Fruit fly (Drosophila melanogaster): ENCODE measurements around the gene CG43861.

DNA sequence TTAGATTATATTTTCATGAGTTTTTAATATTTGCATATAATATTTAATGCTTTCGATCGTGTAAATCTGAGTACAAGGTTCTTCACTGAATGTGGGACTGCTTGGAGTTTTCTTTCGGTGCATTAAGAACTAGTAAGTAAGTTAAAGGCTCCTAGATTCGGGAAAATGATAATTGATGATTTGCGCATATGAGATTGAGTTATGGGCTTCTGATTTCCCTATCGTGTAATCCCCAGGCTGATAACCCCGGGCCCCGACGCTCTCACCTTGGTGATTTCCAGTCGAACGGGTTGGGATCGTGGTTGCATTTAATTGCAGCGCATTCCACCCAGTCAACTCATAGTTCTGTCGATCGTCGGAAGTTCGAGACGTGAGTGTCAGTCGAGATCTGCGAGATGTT lies 53.2 kb downstream of the CG43861 start, which contains the start of gene CG10680:
- TF ChIP-seq wdn (GFP tag; IDR thresholded peaks at IDR 0.05) (no peak), pan (optimal IDR thresholded peaks at IDR 0.05) (no peak), pan (GFP tag; optimal IDR thresholded peaks at IDR 0.05 in 1 of 2, IDR thresholded peaks at IDR 0.05 in 1 of 2) (no peak), E2f2 (GFP tag; IDR thresholded peaks at IDR 0.05) (no peak), CG4617 (GFP tag; optimal IDR thresholded peaks at IDR 0.05; ENCODE audit: borderline replicate concordance) (no peak), CG10654 (GFP tag; optimal IDR thresholded peaks at IDR 0.05) (no peak)

Measured in whole organism, embryonic.